Fruit fly (Drosophila melanogaster): ENCODE measurements around the gene CG32091.
A peak's percentile ranks its signal among the peaks of the same experiment; 100 is the strongest.
"Not testable (repeated sequence)": the region's sequence is repeated elsewhere in the genome, so short reads cannot be mapped to it uniquely, and the experiment has no call there.

The CG32091 gene

DNA sequence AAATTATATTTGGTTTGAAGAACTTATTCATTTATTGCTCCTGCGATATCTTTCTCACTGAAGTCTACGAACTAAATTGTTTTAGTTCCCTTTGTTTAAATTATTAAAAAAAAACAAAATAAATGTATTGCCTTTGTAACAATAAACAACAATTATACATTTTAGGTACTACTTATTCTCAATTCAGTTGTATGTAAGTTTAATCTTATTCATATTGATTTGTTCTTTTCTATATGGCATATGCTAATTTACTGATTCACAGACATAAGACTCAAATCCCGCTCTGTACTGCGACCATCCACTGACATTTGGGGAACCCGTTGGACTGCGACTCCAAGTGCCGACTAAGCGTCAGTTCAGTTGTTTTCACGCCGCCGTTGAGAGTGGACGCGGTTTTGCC, at the start of gene CG32091:
TSS of gene CG32091 (plus strand) at position 301 of the 400 bp plus-strand sequence.
- no peak for TF ChIP-seq CG17801 (GFP tag; optimal IDR thresholded peaks at IDR 0.05; ENCODE audit: partially characterized antibody)

DNA sequence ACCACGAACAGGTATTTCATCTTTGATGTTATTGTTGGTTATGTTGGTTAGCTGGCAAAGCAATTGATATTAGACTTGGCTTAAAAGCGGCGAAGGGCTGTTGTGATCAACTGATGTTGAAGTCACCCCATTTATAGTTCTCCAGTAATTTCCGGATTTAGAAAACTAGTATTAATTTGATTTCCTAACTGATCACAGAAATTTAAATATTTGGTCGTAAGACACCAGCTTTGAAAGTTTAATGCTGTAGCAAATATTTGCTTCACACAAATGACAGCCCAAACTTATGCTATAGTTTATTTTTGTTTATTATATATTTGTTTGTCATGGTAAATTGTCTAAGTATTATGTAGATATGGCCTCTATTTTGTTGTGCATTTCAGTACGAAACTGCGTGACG, 49.1 kb upstream of the CG32091 start, which contains the start of gene CG33269:
TSS of gene CG33269 (minus strand) at position 101 of the 400 bp plus-strand sequence.
- TF ChIP-seq CG17801 (GFP tag; optimal IDR thresholded peaks at IDR 0.05; ENCODE audit: partially characterized antibody) = no peak

DNA sequence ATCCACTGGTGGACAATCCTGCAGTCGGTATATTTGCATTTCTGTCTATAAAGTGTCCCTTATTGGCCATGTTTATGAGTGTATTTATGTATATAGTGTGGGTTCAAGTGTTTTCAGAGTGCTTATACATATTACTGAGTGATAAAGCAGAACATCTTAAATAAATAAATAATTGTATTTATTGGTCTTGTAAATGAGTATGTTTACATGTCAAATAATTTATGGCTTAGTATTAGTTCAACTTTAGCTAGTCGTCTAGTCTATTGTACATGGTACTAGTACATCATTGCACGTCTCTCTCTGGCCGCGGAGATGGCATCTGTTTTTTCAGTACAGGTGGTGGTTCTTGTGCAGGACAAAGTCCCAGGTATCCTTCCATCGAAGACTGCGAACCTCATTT, 47.2 kb upstream of the CG32091 start, which contains the start of gene CG32086:
TSS of gene CG32086 (minus strand) at position 101 of the 400 bp plus-strand sequence.
- TF ChIP-seq CG17801 (GFP tag; optimal IDR thresholded peaks at IDR 0.05; ENCODE audit: partially characterized antibody) = no peak

DNA sequence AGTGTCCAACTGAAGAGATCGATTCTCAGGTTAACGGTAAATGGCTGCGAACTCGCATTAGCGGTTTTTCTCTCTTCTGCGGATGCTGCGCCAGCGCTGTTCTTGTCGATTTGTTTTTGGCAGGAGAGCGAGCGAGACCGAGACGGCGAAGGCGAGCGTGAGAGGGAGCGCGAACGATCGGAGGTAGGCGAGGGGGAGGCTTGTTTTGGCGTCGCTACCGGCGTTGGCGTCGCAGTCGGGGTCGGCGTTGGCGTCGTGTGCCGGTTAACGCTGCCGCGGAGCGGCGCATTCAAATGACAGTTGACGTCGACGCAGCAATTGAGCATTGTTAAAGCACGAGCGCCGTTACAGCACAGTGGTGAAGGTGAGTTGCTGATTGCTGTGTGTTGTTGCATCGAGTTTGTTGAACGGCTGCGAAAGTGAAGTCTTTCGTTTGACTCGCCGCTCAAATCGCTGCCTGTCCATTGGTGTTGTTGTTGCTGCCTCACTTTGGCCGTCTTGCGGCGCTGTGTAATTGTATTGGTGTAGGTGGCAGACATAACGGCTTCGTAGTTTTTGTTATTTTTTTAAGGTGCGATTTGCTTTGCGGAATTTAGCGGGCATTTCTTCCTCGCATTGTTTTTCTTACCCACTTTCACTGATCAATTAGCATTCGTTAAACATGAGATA, 44.3 kb upstream of the CG32091 start:
- no peak for TF ChIP-seq CG17801 (GFP tag; optimal IDR thresholded peaks at IDR 0.05; ENCODE audit: partially characterized antibody)

DNA sequence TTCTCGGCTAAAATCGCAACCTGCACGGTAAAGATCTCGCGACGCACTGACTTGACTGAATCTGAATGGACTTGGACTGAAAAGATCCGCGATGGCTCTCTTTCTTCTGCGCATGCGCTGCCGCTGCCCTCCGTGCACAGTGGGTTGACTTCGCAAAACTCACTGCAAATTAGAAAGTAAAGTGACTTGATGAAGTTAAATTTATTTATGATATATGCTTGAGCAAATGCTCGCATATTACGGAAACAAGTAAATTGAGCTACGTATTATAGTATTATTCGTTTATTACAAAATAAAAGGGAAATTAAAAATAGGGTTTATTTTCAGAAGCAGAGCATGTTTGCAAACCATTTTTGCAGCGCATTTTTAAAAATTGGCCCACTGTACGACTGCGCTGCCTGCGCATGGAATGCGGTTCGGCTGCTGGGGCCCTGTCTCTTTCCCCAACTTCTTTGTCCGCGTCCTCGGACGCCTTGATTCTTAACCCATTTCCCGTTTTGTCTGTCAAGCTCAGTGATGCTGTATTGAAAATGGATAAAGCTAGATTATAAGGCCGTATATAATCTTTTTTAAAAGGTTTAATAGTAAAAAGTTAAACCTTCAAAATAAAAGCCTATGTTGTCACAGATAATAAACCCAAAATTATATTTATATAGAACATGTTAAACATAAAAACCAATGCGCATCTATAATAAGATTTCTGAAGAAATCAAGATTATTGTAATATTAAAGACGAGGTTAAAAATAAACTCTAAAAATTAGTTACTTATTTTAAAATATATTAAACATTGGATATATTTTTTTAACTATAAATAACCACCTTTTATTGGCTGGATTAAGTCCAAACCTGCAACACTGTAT, 43.2 kb upstream of the CG32091 start, which contains the start of gene rt:
TSS of gene rt (minus strand) at position 51 of the 861 bp plus-strand sequence.
- peak; percentile 27 for TF ChIP-seq CG17801 (GFP tag; optimal IDR thresholded peaks at IDR 0.05; ENCODE audit: partially characterized antibody)

DNA sequence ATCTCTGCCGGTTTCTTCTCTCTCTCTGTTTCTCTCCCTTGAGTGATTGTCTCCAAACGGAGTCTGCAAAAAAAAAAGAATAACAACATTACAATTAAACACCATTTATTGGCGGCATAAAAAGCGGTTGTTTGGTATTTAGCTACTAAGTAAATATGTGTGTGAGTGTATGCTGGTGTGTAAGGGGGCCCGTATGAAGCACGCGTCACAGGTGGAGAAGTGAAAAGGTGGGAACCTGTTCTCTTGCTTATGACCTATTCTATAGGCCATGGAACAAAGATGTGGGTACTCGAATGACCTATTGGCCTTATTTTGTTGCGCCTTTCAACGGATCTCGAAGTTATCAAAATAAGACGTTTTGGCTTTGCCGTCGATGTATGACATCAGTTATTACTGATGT, 42.6 kb upstream of the CG32091 start:
- TF ChIP-seq CG17801 (GFP tag; optimal IDR thresholded peaks at IDR 0.05; ENCODE audit: partially characterized antibody) = no peak

DNA sequence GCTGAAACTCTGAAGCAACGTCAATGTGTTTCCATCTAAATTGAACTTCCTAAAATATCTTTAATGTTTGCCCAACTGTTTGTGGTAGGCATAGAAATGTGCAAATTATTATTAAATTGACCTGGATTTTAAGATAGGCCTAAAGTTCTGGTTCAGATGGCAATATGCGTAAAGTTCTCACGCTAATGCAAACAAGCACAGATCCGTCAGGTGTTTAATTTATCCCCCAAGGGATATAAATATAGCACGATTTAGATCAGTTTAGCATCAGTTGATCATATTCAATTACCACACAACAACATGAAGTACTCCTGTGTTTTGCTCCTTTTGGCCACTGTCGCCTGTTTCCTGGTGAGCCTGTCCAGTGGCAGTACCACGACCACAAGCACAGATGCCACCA, 41.8 kb upstream of the CG32091 start, which contains the start of gene CG7377:
TSS of gene CG7377 (plus strand) at position 301 of the 400 bp plus-strand sequence.
- not testable (repeated sequence) for TF ChIP-seq CG17801 (GFP tag; optimal IDR thresholded peaks at IDR 0.05; ENCODE audit: partially characterized antibody)

DNA sequence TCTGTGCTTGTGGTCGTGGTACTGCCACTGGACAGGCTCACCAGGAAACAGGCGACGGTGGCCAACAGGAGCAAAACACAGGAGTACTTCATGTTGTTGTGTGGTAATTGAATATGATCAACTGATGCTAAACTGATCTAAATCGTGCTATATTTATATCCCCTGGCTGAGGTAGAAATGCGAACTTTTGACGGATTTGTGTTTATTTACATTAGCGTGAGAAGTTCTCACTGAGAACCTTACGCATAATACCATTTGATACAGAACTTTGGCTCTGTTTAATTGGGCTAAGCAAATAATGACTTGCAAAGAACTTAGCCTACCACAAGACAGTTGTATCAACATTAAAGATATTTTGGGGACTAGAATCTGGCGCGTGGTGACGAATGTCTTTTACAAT, 40.1 kb upstream of the CG32091 start, which contains the start of gene CG33268:
TSS of gene CG33268 (minus strand) at position 101 of the 400 bp plus-strand sequence.
- no peak for TF ChIP-seq CG17801 (GFP tag; optimal IDR thresholded peaks at IDR 0.05; ENCODE audit: partially characterized antibody)

DNA sequence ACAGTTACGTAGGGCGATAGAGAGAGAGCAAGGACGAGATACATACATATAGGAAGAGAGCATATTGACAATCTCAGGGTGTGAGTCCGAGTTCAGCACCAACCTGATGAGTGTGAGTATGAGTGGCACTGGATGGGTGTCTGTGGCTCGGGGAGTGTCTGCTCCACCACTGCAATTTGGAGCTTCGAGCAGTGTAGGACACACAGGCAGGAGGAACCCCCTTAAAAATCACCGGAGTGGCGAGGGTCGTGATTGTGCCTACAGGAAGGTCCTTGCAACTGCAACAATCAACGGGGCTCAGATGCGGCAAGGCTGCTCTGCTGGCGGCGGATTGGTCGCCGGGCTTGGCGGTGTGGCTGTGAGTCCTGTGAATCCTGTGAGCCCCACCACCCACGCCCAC, 39.4 kb upstream of the CG32091 start:
- no peak for TF ChIP-seq CG17801 (GFP tag; optimal IDR thresholded peaks at IDR 0.05; ENCODE audit: partially characterized antibody)

DNA sequence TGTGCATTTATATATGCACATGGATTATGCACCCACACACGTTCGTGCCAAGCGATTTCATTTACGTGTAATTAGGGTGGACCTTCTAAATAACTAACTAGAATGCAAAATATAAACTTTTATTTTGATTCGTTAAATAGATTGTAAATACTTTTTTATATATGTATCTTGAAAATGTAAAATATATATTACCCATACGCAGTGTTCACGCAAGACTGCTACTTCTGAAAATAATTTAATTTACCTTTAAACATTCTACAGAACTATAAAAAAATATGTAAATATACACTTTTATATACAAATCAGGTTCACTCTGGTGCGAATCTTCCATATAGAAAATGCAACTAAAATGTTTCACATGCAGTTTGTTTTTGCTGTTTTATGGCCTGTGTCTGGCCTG, 37.4 kb upstream of the CG32091 start:
- TF ChIP-seq CG17801 (GFP tag; optimal IDR thresholded peaks at IDR 0.05; ENCODE audit: partially characterized antibody) = no peak

DNA sequence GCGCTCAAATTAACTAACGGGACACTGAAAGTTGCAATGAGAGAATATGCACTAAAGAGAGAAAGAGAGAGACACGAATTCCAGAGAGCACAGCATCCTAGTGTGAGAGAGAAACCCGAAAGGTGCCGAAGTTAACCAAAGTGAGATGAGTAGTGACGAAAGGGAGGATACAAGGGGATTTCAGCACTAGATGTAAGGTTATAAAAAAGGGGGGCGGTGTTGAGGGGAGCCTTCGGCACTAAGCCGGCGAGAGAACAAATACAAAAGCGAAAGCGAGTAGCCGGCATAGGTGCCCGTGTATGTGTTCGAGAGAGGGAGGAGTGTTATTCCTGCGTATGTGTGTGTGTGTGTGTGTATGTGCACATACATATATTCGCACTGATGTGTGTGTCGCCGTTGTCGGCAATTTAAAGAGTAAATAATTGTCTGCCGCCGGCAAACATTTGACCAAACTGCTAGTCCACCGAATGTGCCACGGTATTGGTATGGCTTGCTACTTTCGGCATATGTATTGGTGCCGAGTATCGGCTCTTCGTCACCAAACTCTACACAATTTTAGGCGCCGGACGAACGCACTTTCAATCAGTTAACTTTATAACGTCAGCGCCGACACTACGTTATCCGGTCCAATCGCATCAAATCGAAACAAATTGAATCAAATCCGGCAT, 34.5 kb upstream of the CG32091 start, which contains the start of gene CG7368:
TSS of gene CG7368 (plus strand) at position 618 of the 668 bp plus-strand sequence.
- no peak for TF ChIP-seq CG17801 (GFP tag; optimal IDR thresholded peaks at IDR 0.05; ENCODE audit: partially characterized antibody)

DNA sequence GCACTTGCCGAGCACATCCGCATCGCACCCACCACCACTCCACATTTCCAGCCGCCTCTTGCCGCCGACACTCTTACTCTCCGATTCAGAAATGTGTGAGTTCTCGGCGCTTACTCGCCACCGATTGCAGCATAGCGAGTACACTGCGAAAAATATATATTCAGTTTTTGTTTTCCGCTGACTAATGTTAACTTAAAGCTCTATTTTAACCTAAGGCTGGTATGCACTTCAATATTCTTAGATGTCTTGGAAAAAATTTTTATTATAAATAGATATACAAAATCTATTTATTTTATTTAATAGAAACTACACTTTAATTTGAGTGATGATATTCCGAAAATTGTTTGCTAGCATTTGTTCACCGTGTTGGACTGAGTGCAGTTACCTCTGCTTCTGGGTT, 31.9 kb upstream of the CG32091 start:
- TF ChIP-seq CG17801 (GFP tag; optimal IDR thresholded peaks at IDR 0.05; ENCODE audit: partially characterized antibody) = no peak

DNA sequence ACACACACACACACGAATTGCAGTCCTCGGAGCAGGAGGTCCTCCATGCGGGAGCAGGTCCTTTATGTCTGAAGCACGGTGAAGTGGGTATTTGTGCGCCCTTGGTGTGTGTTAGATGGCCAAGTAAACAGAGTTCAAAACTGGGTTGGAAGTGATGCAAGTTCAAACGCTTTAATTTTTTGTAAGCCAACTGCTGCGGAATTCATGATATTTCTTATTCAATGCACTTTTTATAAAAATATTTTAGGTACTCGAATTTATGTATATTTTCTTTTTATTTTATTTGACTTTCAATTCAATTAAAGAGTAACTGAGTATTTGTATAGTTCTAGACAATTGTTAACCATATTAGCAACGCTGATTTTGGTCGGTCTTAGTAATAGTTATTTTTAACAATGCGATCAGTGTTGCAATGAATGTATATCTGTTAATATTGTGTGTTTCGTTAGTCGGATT, 31.2 kb upstream of the CG32091 start, which contains the start of the genes CG14137 and CG46394:
TSS of gene CG14137 (minus strand) at position 101 of the 456 bp plus-strand sequence.
TSS of gene CG46394 (plus strand) at position 406 of the 456 bp plus-strand sequence.
- TF ChIP-seq CG17801 (GFP tag; optimal IDR thresholded peaks at IDR 0.05; ENCODE audit: partially characterized antibody) = no peak

DNA sequence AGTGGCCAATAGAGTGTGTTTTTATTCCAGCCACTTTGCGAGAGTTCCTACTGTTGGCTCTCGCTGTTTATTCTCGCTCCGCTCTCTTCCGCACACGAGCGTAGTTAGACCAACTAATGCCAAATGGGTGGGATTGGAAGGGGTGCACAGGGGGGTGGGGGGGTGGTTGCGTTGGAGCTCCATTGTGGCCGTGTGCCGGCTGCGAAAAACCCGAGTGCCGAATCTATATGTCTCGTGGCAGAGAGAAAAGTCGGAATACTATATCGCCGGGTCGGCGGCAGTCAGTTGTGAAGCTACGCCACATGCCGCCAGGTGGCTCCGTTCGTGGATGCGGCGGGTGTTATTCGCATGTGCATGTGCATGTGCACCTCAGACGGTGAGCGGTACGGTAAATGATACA, 30.1 kb upstream of the CG32091 start:
- TF ChIP-seq CG17801 (GFP tag; optimal IDR thresholded peaks at IDR 0.05; ENCODE audit: partially characterized antibody) = no peak

DNA sequence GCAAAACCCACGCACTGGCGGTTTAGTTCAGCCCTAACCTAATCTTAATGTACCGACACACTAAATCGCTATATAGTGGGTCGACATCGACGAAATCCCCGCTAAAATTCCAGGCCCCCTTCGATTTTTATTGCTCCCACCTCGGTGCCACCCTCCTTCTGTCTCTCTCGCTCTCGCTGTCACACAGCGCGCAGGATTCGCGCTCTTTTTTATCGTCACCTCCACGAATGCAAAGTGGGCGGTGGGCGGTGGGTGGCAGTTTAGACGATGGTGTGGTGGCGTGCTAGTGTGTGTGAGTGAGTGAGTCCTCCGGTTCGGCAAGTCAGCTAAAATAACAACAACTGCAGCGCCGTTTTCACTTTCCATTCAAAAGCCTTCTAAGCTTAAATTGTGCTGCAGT, 29.2 kb upstream of the CG32091 start:
- TF ChIP-seq CG17801 (GFP tag; optimal IDR thresholded peaks at IDR 0.05; ENCODE audit: partially characterized antibody) = no peak
